Worm (Caenorhabditis elegans): ENCODE measurements around the gene let-858.
A peak's percentile ranks its signal among the peaks of the same experiment; 100 is the strongest.

ce11 chrII:11043546-11044192 lies 21.5 kb downstream of the let-858 start:
- TF ChIP-seq ZK546.5 (tag; optimal IDR thresholded peaks at IDR 0.05) (no peak), unc-62 (GFP tag; optimal IDR thresholded peaks at IDR 0.05 in 1 of 2) (peak in 1 of 2 experiments; percentile 23), unc-62 (tag; optimal IDR thresholded peaks at IDR 0.05) (no peak), pqm-1 (tag; optimal IDR thresholded peaks at IDR 0.05) (no peak), ztf-11 (tag; optimal IDR thresholded peaks at IDR 0.05) (no peak), fos-1 (tag; optimal IDR thresholded peaks at IDR 0.05) (no peak), ama-1 (optimal IDR thresholded peaks at IDR 0.05) (no peak), Y105C5A.15 (GFP tag; IDR thresholded peaks at IDR 0.05) (no peak), mes-2 (tag; optimal IDR thresholded peaks at IDR 0.05; ENCODE audit: poor library complexity, severe bottlenecking) (no peak)
